Worm (Caenorhabditis elegans): Measurements from ENCODE around the gene F53A2.9.

Gene F53A2.9

ce11 chrIII:13339672-13340071 lies 19.5 kb downstream of the F53A2.9 start, which contains the start of gene F53A2.3:
Gene F53A2.3 (minus strand): TSS chrIII:13339772.
- TF ChIP-seq peb-1 (tag; optimal IDR thresholded peaks at IDR 0.05): no peak
- TF ChIP-seq mdl-1 (tag; optimal IDR thresholded peaks at IDR 0.05): no peak
- no peak for TF ChIP-seq unc-39 (tag; optimal IDR thresholded peaks at IDR 0.05)
- TF ChIP-seq nhr-21 (tag; optimal IDR thresholded peaks at IDR 0.05): no peak
- TF ChIP-seq unc-62 (GFP tag; optimal IDR thresholded peaks at IDR 0.05): no peak
- TF ChIP-seq lin-13 (GFP tag; optimal IDR thresholded peaks at IDR 0.05): no peak
- no peak for TF ChIP-seq ceh-82 (tag; optimal IDR thresholded peaks at IDR 0.05)
- no peak for TF ChIP-seq mbf-1 (tag; optimal IDR thresholded peaks at IDR 0.05)
- no peak for TF ChIP-seq dmd-4 (tag; optimal IDR thresholded peaks at IDR 0.05)
- no peak for TF ChIP-seq Y55F3AM.14 (GFP tag; optimal IDR thresholded peaks at IDR 0.05)
- TF ChIP-seq lin-11 (tag; optimal IDR thresholded peaks at IDR 0.05): no peak
- TF ChIP-seq blmp-1 (tag; optimal IDR thresholded peaks at IDR 0.05; ENCODE audit: insufficient read depth): no peak
- TF ChIP-seq nhr-237 (tag; optimal IDR thresholded peaks at IDR 0.05): no peak
- TF ChIP-seq unc-55 (GFP tag; optimal IDR thresholded peaks at IDR 0.05): no peak
- no peak for TF ChIP-seq nhr-23 (tag; optimal IDR thresholded peaks at IDR 0.05)
- TF ChIP-seq skn-1 (tag; optimal IDR thresholded peaks at IDR 0.05): no peak
- TF ChIP-seq ztf-11 (tag; optimal IDR thresholded peaks at IDR 0.05): no peak
- TF ChIP-seq alr-1 (tag; optimal IDR thresholded peaks at IDR 0.05): no peak
- TF ChIP-seq lsy-2 (tag; optimal IDR thresholded peaks at IDR 0.05): no peak
- TF ChIP-seq nhr-77 (tag; optimal IDR thresholded peaks at IDR 0.05): no peak

ce11 chrIII:13333754-13334153 lies 25.4 kb downstream of the F53A2.9 start, which contains the start of gene sdz-20:
Gene sdz-20 (plus strand): TSS chrIII:13334054.
- TF ChIP-seq fos-1 (tag; optimal IDR thresholded peaks at IDR 0.05) (no peak), nhr-11 (tag; optimal IDR thresholded peaks at IDR 0.05) (no peak)

ce11 chrIII:13328911-13329310 lies 30.2 kb downstream of the F53A2.9 start:
- no peak for TF ChIP-seq C34F6.9 (tag; optimal IDR thresholded peaks at IDR 0.05)
- TF ChIP-seq unc-55 (GFP tag; optimal IDR thresholded peaks at IDR 0.05): no peak
- no peak for TF ChIP-seq nhr-25 (tag; optimal IDR thresholded peaks at IDR 0.05)
- TF ChIP-seq elt-3 (tag; optimal IDR thresholded peaks at IDR 0.05): no peak
- TF ChIP-seq sma-3 (GFP tag; optimal IDR thresholded peaks at IDR 0.05): no peak
- no peak for TF ChIP-seq mdl-1 (tag; optimal IDR thresholded peaks at IDR 0.05)
- no peak for TF ChIP-seq peb-1 (tag; optimal IDR thresholded peaks at IDR 0.05)
- TF ChIP-seq nhr-129 (tag; optimal IDR thresholded peaks at IDR 0.05): no peak
- no peak for TF ChIP-seq mbf-1 (tag; optimal IDR thresholded peaks at IDR 0.05)
- TF ChIP-seq lin-11 (tag; optimal IDR thresholded peaks at IDR 0.05): no peak
- no peak for TF ChIP-seq nhr-21 (tag; optimal IDR thresholded peaks at IDR 0.05)
- no peak for TF ChIP-seq nhr-12 (tag; optimal IDR thresholded peaks at IDR 0.05)
- TF ChIP-seq nhr-23 (tag; optimal IDR thresholded peaks at IDR 0.05): no peak
- TF ChIP-seq elt-1 (tag; optimal IDR thresholded peaks at IDR 0.05): no peak
- TF ChIP-seq unc-62 (GFP tag; optimal IDR thresholded peaks at IDR 0.05): no peak
- no peak for TF ChIP-seq crh-2 (tag; optimal IDR thresholded peaks at IDR 0.05)

- TF ChIP-seq ztf-11 (tag; optimal IDR thresholded peaks at IDR 0.05) (no peak), nhr-129 (tag; optimal IDR thresholded peaks at IDR 0.05) (no peak), lin-39 (tag; optimal IDR thresholded peaks at IDR 0.05) (no peak), gmeb-1 (tag; optimal IDR thresholded peaks at IDR 0.05) (no peak), sma-9 (GFP tag; optimal IDR thresholded peaks at IDR 0.05) (no peak), sma-9 (tag; optimal IDR thresholded peaks at IDR 0.05) (no peak), alr-1 (tag; optimal IDR thresholded peaks at IDR 0.05) (no peak), blmp-1 (tag; optimal IDR thresholded peaks at IDR 0.05; ENCODE audit: insufficient read depth) (no peak), nhr-21 (tag; optimal IDR thresholded peaks at IDR 0.05) (no peak), dmd-4 (tag; optimal IDR thresholded peaks at IDR 0.05) (no peak), Y55F3AM.14 (GFP tag; optimal IDR thresholded peaks at IDR 0.05) (no peak)
Measured at ce11 chrIII:13324739-13325138, 34.4 kb downstream of the F53A2.9 start, which contains the start of gene F53A2.1. Gene F53A2.1 (minus strand): TSS chrIII:13324839.

- TF ChIP-seq dmd-4 (tag; optimal IDR thresholded peaks at IDR 0.05): no peak
- TF ChIP-seq alr-1 (tag; optimal IDR thresholded peaks at IDR 0.05): no peak
- TF ChIP-seq gmeb-1 (tag; optimal IDR thresholded peaks at IDR 0.05): no peak
- TF ChIP-seq lsy-2 (tag; optimal IDR thresholded peaks at IDR 0.05): no peak
- no peak for TF ChIP-seq skn-1 (tag; optimal IDR thresholded peaks at IDR 0.05)
- no peak for TF ChIP-seq F13H6.1 (tag; optimal IDR thresholded peaks at IDR 0.05)
- TF ChIP-seq mbf-1 (tag; optimal IDR thresholded peaks at IDR 0.05): no peak
- no peak for TF ChIP-seq nhr-12 (tag; optimal IDR thresholded peaks at IDR 0.05)
Measured at ce11 chrIII:13322578-13322977, 36.6 kb downstream of the F53A2.9 start, which contains the start of gene F53A2.11. Gene F53A2.11 (minus strand): TSS chrIII:13322678.
